Fruit fly (Drosophila melanogaster) whole organism, embryonic: ENCODE measurements around the gene CG7579.
A peak's percentile ranks its signal among the peaks of the same experiment; 100 is the strongest.

Experiments
- CG10147 ChIP-seq: fragments of 200-800 bp; sonication (Bioruptor generic); optimal IDR thresholded peaks from 2 replicates; lab custom pipeline; 2019; ENCODE audit warnings: missing biosample characterization, mild to moderate bottlenecking, missing genetic modification characterization, moderate library complexity
- CG10267 ChIP-seq: fragments of 200-800 bp; sonication (Bioruptor generic); optimal IDR thresholded peaks from 2 replicates; lab custom pipeline; 2018; ENCODE audit warnings: missing biosample characterization, mild to moderate bottlenecking, missing genetic modification characterization, moderate library complexity
- CG13624 ChIP-seq: fragments of 200-800 bp; sonication (Bioruptor generic); optimal IDR thresholded peaks from 2 replicates; lab custom pipeline; 2016; ENCODE audit warnings: missing biosample characterization, missing genetic modification characterization
- CG13894 ChIP-seq: fragments of 200-800 bp; sonication (Bioruptor generic); optimal IDR thresholded peaks from 3 replicates; lab custom pipeline; 2018; ENCODE audit warnings: missing biosample characterization, mild to moderate bottlenecking, missing genetic modification characterization, moderate library complexity
- CG17186 ChIP-seq: fragments of 200-800 bp; sonication (Bioruptor generic); optimal IDR thresholded peaks from 3 replicates; lab custom pipeline; 2017; ENCODE audit warnings: missing biosample characterization, missing genetic modification reagents, missing genetic modification characterization
- CG1832 ChIP-seq: fragments of 200-800 bp; sonication (Bioruptor generic); optimal IDR thresholded peaks from 2 replicates; lab custom pipeline; 2017; ENCODE audit warnings: missing biosample characterization, mild to moderate bottlenecking, missing genetic modification characterization, inconsistent platforms
- CG2120 ChIP-seq: fragments of 200-800 bp; sonication (Bioruptor generic); optimal IDR thresholded peaks from 3 replicates; lab custom pipeline; 2016; ENCODE audit warnings: missing biosample characterization, missing genetic modification characterization
- CG31441 ChIP-seq: fragments of 200-800 bp; sonication (Bioruptor generic); IDR thresholded peaks from 2 replicates; pipeline ENCODE4 v1.3.6; 2022; ENCODE audit warnings: missing biosample characterization, missing genetic modification characterization
- CG3847 ChIP-seq: fragments of 200-800 bp; sonication (Bioruptor generic); IDR thresholded peaks from 2 replicates; pipeline ENCODE4 v1.3.6; 2022; ENCODE audit warnings: missing biosample characterization, missing genetic modification characterization
- CG42726 ChIP-seq: fragments of 200-800 bp; sonication (Bioruptor generic); IDR thresholded peaks from 2 replicates; pipeline ENCODE4 v1.3.6; 2022; ENCODE audit warnings: missing biosample characterization, missing genetic modification characterization; ENCODE audit not compliant: partially characterized antibody
- CG4404 ChIP-seq: fragments of 200-800 bp; sonication (Bioruptor generic); IDR thresholded peaks from 2 replicates; pipeline ENCODE4 v1.3.6; 2022; ENCODE audit warnings: missing biosample characterization, missing genetic modification characterization
- CG6689 ChIP-seq: fragments of 200-800 bp; sonication (Bioruptor generic); IDR thresholded peaks from 2 replicates; pipeline ENCODE4 v1.3.6; 2022; ENCODE audit warnings: missing biosample characterization, missing genetic modification characterization
- CG7745 ChIP-seq: fragments of 200-800 bp; sonication (Bioruptor generic); optimal IDR thresholded peaks from 2 replicates; lab custom pipeline; 2018; ENCODE audit warnings: missing biosample characterization, mild to moderate bottlenecking, missing genetic modification characterization, moderate library complexity
- CG7928 ChIP-seq: fragments of 200-800 bp; sonication (Bioruptor generic); optimal IDR thresholded peaks from 2 replicates; lab custom pipeline; 2017; ENCODE audit warnings: missing biosample characterization, mild to moderate bottlenecking, missing genetic modification characterization
- CG8290 ChIP-seq, 3 experiments: fragments of 200-800 bp; sonication (Bioruptor generic); optimal IDR thresholded peaks; 2 replicates each; lab custom pipeline; 2016 to 2019; ENCODE audit warnings: missing biosample characterization in 3 of 3, missing genetic modification characterization in 3 of 3, mild to moderate bottlenecking in 2 of 3, moderate library complexity in 1 of 3
- CG8765 ChIP-seq: fragments of 200-800 bp; sonication (Bioruptor generic); IDR thresholded peaks from 2 replicates; pipeline ENCODE4 v1.3.6; 2022; ENCODE audit warnings: missing biosample characterization, missing genetic modification characterization
- CG8944 ChIP-seq: fragments of 200-800 bp; sonication (Bioruptor generic); optimal IDR thresholded peaks from 3 replicates; lab custom pipeline; 2016; ENCODE audit warnings: missing biosample characterization, missing genetic modification characterization
- CG9437 ChIP-seq: fragments of 200-800 bp; sonication (Bioruptor generic); optimal IDR thresholded peaks from 2 replicates; lab custom pipeline; 2018; ENCODE audit warnings: missing biosample characterization, mild to moderate bottlenecking, missing genetic modification characterization
- CG9932 ChIP-seq: fragments of 200-800 bp; sonication (Bioruptor generic); IDR thresholded peaks from 2 replicates; pipeline ENCODE4 v1.3.6; 2022; ENCODE audit warnings: missing biosample characterization, missing genetic modification characterization
- Dfd ChIP-seq, 2 experiments: fragments of >200 bp; optimal IDR thresholded peaks; 2 replicates each; lab custom pipeline; 2017; ENCODE audit warnings: missing biosample characterization in 2 of 2, missing genetic modification characterization in 2 of 2
- Fer2 ChIP-seq: fragments of 200-800 bp; sonication (Bioruptor generic); optimal IDR thresholded peaks from 2 replicates; lab custom pipeline; 2018; ENCODE audit warnings: missing biosample characterization, mild to moderate bottlenecking, missing genetic modification characterization, moderate library complexity
- Gug ChIP-seq: fragments of 200-800 bp; sonication (Bioruptor generic); IDR thresholded peaks from 4 replicates; pipeline ENCODE4 v1.3.6; 2022; ENCODE audit warnings: missing biosample characterization, missing genetic modification characterization
- Hmx ChIP-seq: fragments of 200-800 bp; sonication (Bioruptor generic); optimal IDR thresholded peaks from 2 replicates; lab custom pipeline; 2016; ENCODE audit warnings: missing biosample characterization, missing genetic modification characterization
- MESR4 ChIP-seq: fragments of 200-800 bp; sonication (Bioruptor generic); optimal IDR thresholded peaks from 2 replicates; lab custom pipeline; 2018; ENCODE audit warnings: missing biosample characterization, mild to moderate bottlenecking, missing genetic modification characterization, moderate library complexity
- MTF-1 ChIP-seq: fragments of 200-800 bp; sonication (Bioruptor generic); optimal IDR thresholded peaks from 2 replicates; lab custom pipeline; 2018; ENCODE audit warnings: missing biosample characterization, mild to moderate bottlenecking, missing genetic modification characterization, borderline replicate concordance
- Mad ChIP-seq: fragments of 200-800 bp; sonication (Bioruptor generic); optimal IDR thresholded peaks from 2 replicates; lab custom pipeline; 2016; ENCODE audit warnings: missing biosample characterization, missing genetic modification characterization
- Meics ChIP-seq: fragments of 200-800 bp; sonication (Bioruptor generic); optimal IDR thresholded peaks from 2 replicates; lab custom pipeline; 2017; ENCODE audit warnings: missing biosample characterization, mild to moderate bottlenecking, missing genetic modification characterization
- Poxn ChIP-seq: fragments of 200-800 bp; sonication (Bioruptor generic); IDR thresholded peaks from 2 replicates; pipeline ENCODE4 v1.3.6; 2022; ENCODE audit warnings: missing biosample characterization, missing genetic modification characterization
- Tbp ChIP-seq: fragments of >200 bp; optimal IDR thresholded peaks from 2 replicates; lab custom pipeline; 2018; ENCODE audit warnings: missing biosample characterization, missing genetic modification characterization
- Vsx1 ChIP-seq: fragments of 200-800 bp; sonication (Bioruptor generic); optimal IDR thresholded peaks from 2 replicates; lab custom pipeline; 2017; ENCODE audit warnings: missing biosample characterization, mild to moderate bottlenecking, missing genetic modification characterization, missing genetic modification reagents
- YL-1 ChIP-seq: fragments of 200-800 bp; sonication (Bioruptor generic); optimal IDR thresholded peaks from 3 replicates; lab custom pipeline; 2017; ENCODE audit warnings: missing biosample characterization, mild to moderate bottlenecking, missing genetic modification characterization
- al ChIP-seq: fragments of 200-800 bp; sonication (Bioruptor generic); IDR thresholded peaks from 2 replicates; pipeline ENCODE4 v1.3.6; 2022; ENCODE audit warnings: missing biosample characterization, missing genetic modification characterization
- bowl ChIP-seq: fragments of 200-800 bp; sonication (Bioruptor generic); IDR thresholded peaks from 2 replicates; pipeline ENCODE4 v1.3.6; 2022; ENCODE audit warnings: missing biosample characterization, missing genetic modification characterization
- cad ChIP-seq: fragments of >200 bp; optimal IDR thresholded peaks from 2 replicates; lab custom pipeline; 2017; ENCODE audit warnings: missing biosample characterization, missing genetic modification characterization
- cas ChIP-seq: fragments of 200-800 bp; sonication (Bioruptor generic); IDR thresholded peaks from 2 replicates; pipeline ENCODE4 v1.3.6; 2022; ENCODE audit warnings: missing biosample characterization, missing genetic modification characterization
- crp ChIP-seq, 2 experiments: fragments of 200-800 bp; sonication (Bioruptor generic); optimal IDR thresholded peaks; 2 replicates in 1 of 2; 3 replicates in 1 of 2; lab custom pipeline; 2017; ENCODE audit warnings: missing biosample characterization in 2 of 2, missing genetic modification characterization in 2 of 2, mild to moderate bottlenecking in 1 of 2, moderate library complexity in 1 of 2
- da ChIP-seq: fragments of 200-800 bp; sonication (Bioruptor generic); optimal IDR thresholded peaks from 2 replicates; lab custom pipeline; 2016; ENCODE audit warnings: missing biosample characterization, missing genetic modification characterization
- dati ChIP-seq: fragments of 200-800 bp; sonication (Bioruptor generic); IDR thresholded peaks from 2 replicates; pipeline ENCODE4 v1.3.6; 2022; ENCODE audit warnings: missing biosample characterization, missing genetic modification characterization
- fru ChIP-seq: fragments of >200 bp; optimal IDR thresholded peaks from 2 replicates; lab custom pipeline; 2017
- gce ChIP-seq: fragments of 200-800 bp; sonication (Bioruptor generic); IDR thresholded peaks from 3 replicates; pipeline ENCODE4 v1.3.6; 2022; ENCODE audit warnings: missing biosample characterization, missing genetic modification characterization
- mirr ChIP-seq: fragments of 200-800 bp; sonication (Bioruptor generic); optimal IDR thresholded peaks from 3 replicates; lab custom pipeline; 2018; ENCODE audit warnings: missing biosample characterization, mild to moderate bottlenecking, missing genetic modification characterization
- nom ChIP-seq: fragments of 200-800 bp; sonication (Bioruptor generic); optimal IDR thresholded peaks from 2 replicates; lab custom pipeline; 2017; ENCODE audit warnings: missing biosample characterization, missing genetic modification characterization, mild to moderate bottlenecking, moderate library complexity, missing genetic modification reagents
- otp ChIP-seq: fragments of 200-800 bp; sonication (Bioruptor generic); IDR thresholded peaks from 3 replicates; pipeline ENCODE4, ENCODE4 v1.3.6; 2022; ENCODE audit warnings: missing biosample characterization, missing genetic modification characterization
- p53 ChIP-seq: fragments of 200-800 bp; sonication (Bioruptor generic); optimal IDR thresholded peaks from 2 replicates; lab custom pipeline; 2016; ENCODE audit warnings: missing biosample characterization, missing genetic modification characterization
- pan ChIP-seq, 4 experiments: fragments of >200 bp in 3 of 4; fragments of 200-800 bp in 1 of 4; sonication (Bioruptor generic) in 1 of 4; optimal IDR thresholded peaks in 3 of 4; IDR thresholded peaks in 1 of 4; 2 replicates each; pipeline versions ENCODE4 v1.3.6 to Lab custom; 2017 to 2022; ENCODE audit warnings: missing biosample characterization in 2 of 4, missing genetic modification characterization in 2 of 4, mixed read lengths in 1 of 4
- pb ChIP-seq: fragments of 200-800 bp; sonication (Bioruptor generic); optimal IDR thresholded peaks from 3 replicates; lab custom pipeline; 2016; ENCODE audit warnings: missing biosample characterization, missing genetic modification characterization
- sim ChIP-seq: fragments of 200-800 bp; sonication (Bioruptor generic); IDR thresholded peaks from 2 replicates; pipeline ENCODE4 v1.3.6; 2022; ENCODE audit warnings: missing biosample characterization, missing genetic modification characterization
- sug ChIP-seq: fragments of 200-800 bp; optimal IDR thresholded peaks from 2 replicates; lab custom pipeline; 2019; ENCODE audit warnings: missing biosample characterization, mild to moderate bottlenecking, missing genetic modification characterization, moderate library complexity
- usp ChIP-seq: fragments of >200 bp; optimal IDR thresholded peaks from 2 replicates; lab custom pipeline; 2017; ENCODE audit warnings: missing biosample characterization, missing genetic modification characterization
- vfl ChIP-seq: fragments of 200-800 bp; sonication (Bioruptor generic); optimal IDR thresholded peaks from 2 replicates; lab custom pipeline; 2016; ENCODE audit warnings: missing biosample characterization, missing genetic modification characterization
- vnd ChIP-seq: fragments of 200-800 bp; sonication (Bioruptor generic); IDR thresholded peaks from 3 replicates; pipeline ENCODE4 v1.3.6; 2022; ENCODE audit warnings: missing biosample characterization, missing genetic modification characterization; ENCODE audit not compliant: partially characterized antibody
- zf30C ChIP-seq: fragments of 200-800 bp; sonication (Bioruptor generic); optimal IDR thresholded peaks from 3 replicates; lab custom pipeline; 2018; ENCODE audit warnings: missing biosample characterization, mild to moderate bottlenecking, missing genetic modification characterization

Gene CG7579

dm6 chr3L:15706199-15706598 lies 23.0 kb upstream of the CG7579 start (continued):
- TF ChIP-seq MTF-1 (GFP tag; lab: Kevin White, UChicago) (no peak), CG7928 (GFP tag; lab: Kevin White, UChicago) (no peak), cas (GFP tag; lab: Robert Waterston, UW) (no peak), CG9932 (GFP tag; lab: Robert Waterston, UW) (no peak), otp (GFP tag; lab: Robert Waterston, UW) (peak; percentile 56; the same call in 1 of the 3 replicates), pb (GFP tag; lab: Kevin White, UChicago) (no peak), Mad (GFP tag; lab: Kevin White, UChicago) (no peak), CG42726 (no peak), cad (GFP tag; lab: Kevin White, UChicago) (no peak), pan (optimal IDR thresholded peaks at IDR 0.05; lab: Kevin White, UChicago) (no peak), pan (GFP tag; optimal IDR thresholded peaks at IDR 0.05 in 1 of 2, IDR thresholded peaks at IDR 0.05 in 1 of 2) (peak in 1 of 2 experiments; percentile 29), CG10147 (GFP tag; lab: Kevin White, UChicago) (no peak), zf30C (GFP tag; lab: Kevin White, UChicago) (no peak), fru (no peak), p53 (GFP tag; lab: Kevin White, UChicago) (no peak), CG13624 (no peak), da (no peak), CG8944 (no peak), CG17186 (GFP tag; lab: Kevin White, UChicago) (no peak), Poxn (no peak), Hmx (GFP tag; lab: Kevin White, UChicago) (no peak), Fer2 (tag; lab: Kevin White, UChicago) (no peak), sug (peak; percentile 72), MESR4 (GFP tag; lab: Kevin White, UChicago) (no peak), Meics (GFP tag; lab: Kevin White, UChicago) (no peak), CG10267 (tag; lab: Kevin White, UChicago) (no peak), usp (no peak), CG31441 (GFP tag; lab: Robert Waterston, UW) (no peak), gce (GFP tag; lab: Robert Waterston, UW) (no peak), Dfd (GFP tag; optimal IDR thresholded peaks at IDR 0.05; lab: Kevin White, UChicago) (no peak), vfl (GFP tag; lab: Kevin White, UChicago) (no peak), Vsx1 (GFP tag; lab: Kevin White, UChicago) (peak; percentile 26), CG3847 (GFP tag; lab: Robert Waterston, UW) (no peak), bowl (GFP tag; lab: Robert Waterston, UW) (no peak), CG13894 (tag; lab: Kevin White, UChicago) (no peak), CG8290 (GFP tag; optimal IDR thresholded peaks at IDR 0.05; lab: Kevin White, UChicago) (no peak), CG8290 (tag; optimal IDR thresholded peaks at IDR 0.05; lab: Kevin White, UChicago) (peak in 1 of 2 experiments; percentile 7), CG9437 (no peak), CG1832 (GFP tag; lab: Kevin White, UChicago) (no peak), al (no peak), CG6689 (no peak), sim (GFP tag; lab: Robert Waterston, UW) (no peak), Gug (GFP tag; lab: Robert Waterston, UW) (no peak), vnd (GFP tag; lab: Robert Waterston, UW) (no peak), CG8765 (GFP tag; lab: Robert Waterston, UW) (no peak), mirr (GFP tag; lab: Kevin White, UChicago) (no peak), dati (no peak), Tbp (GFP tag; lab: Kevin White, UChicago) (no peak), crp (GFP tag; optimal IDR thresholded peaks at IDR 0.05; lab: Kevin White, UChicago) (no peak), nom (GFP tag; lab: Kevin White, UChicago) (no peak), YL-1 (GFP tag; lab: Kevin White, UChicago) (no peak), CG7745 (tag; lab: Kevin White, UChicago) (peak; percentile 19), CG2120 (no peak), CG4404 (GFP tag; lab: Robert Waterston, UW) (no peak)
